Fruit fly (Drosophila melanogaster): ENCODE results near the gene CG14285.

CG14285 gene

DNA sequence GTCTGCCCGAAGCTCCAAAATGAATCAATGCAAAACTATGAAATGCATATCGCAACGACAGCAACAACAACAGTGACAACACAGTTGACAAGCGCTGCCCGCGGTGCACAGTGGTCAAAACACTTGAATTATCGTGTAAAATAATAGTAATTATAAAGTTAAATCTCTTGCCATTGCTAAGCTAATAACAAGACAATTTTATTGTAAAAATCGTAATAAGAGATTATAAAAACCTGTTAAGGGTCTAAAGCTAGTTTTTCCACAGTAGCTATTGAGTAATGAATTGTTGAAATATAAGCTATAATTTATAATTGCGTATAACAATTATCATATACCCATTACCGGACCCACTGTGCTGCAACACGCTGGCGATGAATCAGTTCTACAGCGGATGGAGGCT lies 48.1 kb downstream of the CG14285 start (continued):
- TF ChIP-seq CG17612 (GFP tag; IDR thresholded peaks at IDR 0.05) (no peak), CG9817 (tag; optimal IDR thresholded peaks at IDR 0.05) (no peak), pzg (GFP tag; optimal IDR thresholded peaks at IDR 0.05) (no peak), zf30C (GFP tag; optimal IDR thresholded peaks at IDR 0.05) (no peak), CG9437 (GFP tag; optimal IDR thresholded peaks at IDR 0.05) (peak; percentile 37), CG13624 (GFP tag; optimal IDR thresholded peaks at IDR 0.05) (no peak), fd102C (GFP tag; optimal IDR thresholded peaks at IDR 0.05) (no peak), chn (GFP tag; optimal IDR thresholded peaks at IDR 0.05) (no peak), HLH3B (GFP tag; IDR thresholded peaks at IDR 0.05) (peak; percentile 52), CG6813 (GFP tag; optimal IDR thresholded peaks at IDR 0.05) (peak; percentile 2), CG14965 (GFP tag; optimal IDR thresholded peaks at IDR 0.05; ENCODE audit: borderline replicate concordance) (no peak), slbo (GFP tag; IDR thresholded peaks at IDR 0.05) (no peak), shn (GFP tag; optimal IDR thresholded peaks at IDR 0.05) (no peak), Hr78 (GFP tag; optimal IDR thresholded peaks at IDR 0.05) (peak in 1 of 2 experiments; percentile 33), CG8388 (GFP tag; optimal IDR thresholded peaks at IDR 0.05) (peak; percentile 59), ssp (GFP tag; IDR thresholded peaks at IDR 0.05) (no peak), CG8765 (GFP tag; IDR thresholded peaks at IDR 0.05) (no peak), pfk (GFP tag; optimal IDR thresholded peaks at IDR 0.05) (no peak), inv (GFP tag; IDR thresholded peaks at IDR 0.05; ENCODE audit: partially characterized antibody) (no peak), CG7963 (GFP tag; IDR thresholded peaks at IDR 0.05; ENCODE audit: partially characterized antibody) (no peak), GATAe (GFP tag; conservative IDR thresholded peaks at IDR 0.05) (no peak)

DNA sequence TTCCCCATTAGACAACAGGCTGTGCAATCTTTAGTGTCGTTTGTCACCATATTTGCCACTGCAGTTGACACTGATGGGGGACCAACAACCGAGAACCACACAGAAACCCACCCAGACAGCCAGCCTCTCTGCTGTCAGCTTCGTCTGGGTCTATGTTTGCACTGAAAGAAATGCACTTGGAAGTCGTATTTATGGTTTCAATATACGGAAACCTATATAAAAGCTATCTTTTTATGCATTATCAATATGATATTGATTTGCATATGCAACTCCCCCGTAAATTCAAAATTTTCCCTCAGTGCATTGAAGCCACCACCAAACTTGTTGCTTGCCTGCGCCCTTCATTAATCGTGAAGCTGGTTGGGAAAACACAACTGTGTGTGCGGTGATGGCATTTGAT lies 49.3 kb downstream of the CG14285 start:
- TF ChIP-seq lilli (GFP tag; optimal IDR thresholded peaks at IDR 0.05) (no peak), prd (optimal IDR thresholded peaks at IDR 0.05) (no peak), prd (GFP tag; IDR thresholded peaks at IDR 0.05) (peak; percentile 49; the same call in 1 of the 3 replicates), Spps (tag; optimal IDR thresholded peaks at IDR 0.05) (no peak), zf30C (GFP tag; optimal IDR thresholded peaks at IDR 0.05) (no peak), Fer3 (tag; optimal IDR thresholded peaks at IDR 0.05) (no peak), CG5953 (GFP tag; IDR thresholded peaks at IDR 0.05) (no peak), dpn (GFP tag; optimal IDR thresholded peaks at IDR 0.05) (no peak), Sin3A (optimal IDR thresholded peaks at IDR 0.05) (no peak), CG13624 (GFP tag; optimal IDR thresholded peaks at IDR 0.05) (no peak), hkb (optimal IDR thresholded peaks at IDR 0.05) (no peak), hkb (GFP tag; IDR thresholded peaks at IDR 0.05) (peak; percentile 62; the same call in 1 of the 2 replicates), CG15696 (tag; optimal IDR thresholded peaks at IDR 0.05) (no peak), abd-A (tag; optimal IDR thresholded peaks at IDR 0.05) (no peak), CG2889 (GFP tag; IDR thresholded peaks at IDR 0.05) (no peak), CG1603 (tag; optimal IDR thresholded peaks at IDR 0.05) (peak; percentile 37), Jarid2 (GFP tag; optimal IDR thresholded peaks at IDR 0.05) (no peak), cg (GFP tag; optimal IDR thresholded peaks at IDR 0.05) (no peak), odd (GFP tag; optimal IDR thresholded peaks at IDR 0.05) (no peak), Oaz (GFP tag; IDR thresholded peaks at IDR 0.05) (no peak), Opbp (GFP tag; IDR thresholded peaks at IDR 0.05; ENCODE audit: partially characterized antibody) (no peak), Med (GFP tag) (peak; percentile 80), CG6175 (GFP tag; IDR thresholded peaks at IDR 0.05) (no peak), CG14965 (GFP tag; optimal IDR thresholded peaks at IDR 0.05; ENCODE audit: borderline replicate concordance) (no peak), tin (GFP tag; optimal IDR thresholded peaks at IDR 0.05) (peak; percentile 17), CG7556 (GFP tag; optimal IDR thresholded peaks at IDR 0.05) (no peak), Hr78 (GFP tag; optimal IDR thresholded peaks at IDR 0.05) (no peak), CG17328 (GFP tag; IDR thresholded peaks at IDR 0.05) (peak; percentile 64), fd102C (GFP tag; optimal IDR thresholded peaks at IDR 0.05) (no peak), H15 (GFP tag; IDR thresholded peaks at IDR 0.05) (peak; percentile 42; the same call in 1 of the 3 replicates), Mes4 (GFP tag; optimal IDR thresholded peaks at IDR 0.05) (no peak), sisA (GFP tag; IDR thresholded peaks at IDR 0.05) (peak; percentile 56), Hmr (GFP tag; optimal IDR thresholded peaks at IDR 0.05) (no peak), CkIIα-i1 (GFP tag; IDR thresholded peaks at IDR 0.05) (no peak), Drgx (GFP tag; IDR thresholded peaks at IDR 0.05) (peak; percentile 70)

Measured in whole organism, embryonic.